Worm (Caenorhabditis elegans): ENCODE data around the gene wdr-37.

wdr-37 gene

ce11 chrIII:5570814-5571443 is 28.9 kb downstream of the wdr-37 start:
- TF ChIP-seq unc-86 (tag; optimal IDR thresholded peaks at IDR 0.05) = no peak
- TF ChIP-seq ceh-19 (GFP tag; optimal IDR thresholded peaks at IDR 0.05) = no peak
- no peak for TF ChIP-seq madf-2 (tag; optimal IDR thresholded peaks at IDR 0.05)
- no peak for TF ChIP-seq C08G9.2 (tag; optimal IDR thresholded peaks at IDR 0.05)
- TF ChIP-seq unc-3 (GFP tag; conservative IDR thresholded peaks at IDR 0.05) = no peak
- no peak for TF ChIP-seq unc-3 (tag; optimal IDR thresholded peaks at IDR 0.05)
- TF ChIP-seq sdc-2 (tag; optimal IDR thresholded peaks at IDR 0.05) = no peak
- TF ChIP-seq K02D7.2 (tag; optimal IDR thresholded peaks at IDR 0.05) = no peak
- no peak for TF ChIP-seq nfya-1 (tag; optimal IDR thresholded peaks at IDR 0.05)
- TF ChIP-seq odd-2 (tag; optimal IDR thresholded peaks at IDR 0.05) = no peak
- no peak for TF ChIP-seq ceh-6 (GFP tag; optimal IDR thresholded peaks at IDR 0.05)

ce11 chrIII:5568679-5569078 is 31.2 kb downstream of the wdr-37 start, which contains the start of gene nspb-12:
Gene nspb-12 (minus strand): TSS chrIII:5568779.
- TF ChIP-seq npax-4 (tag; optimal IDR thresholded peaks at IDR 0.05) (no peak), ttx-3 (tag; optimal IDR thresholded peaks at IDR 0.05) (no peak), syd-9 (tag; optimal IDR thresholded peaks at IDR 0.05) (no peak), fkh-10 (GFP tag; optimal IDR thresholded peaks at IDR 0.05) (no peak), dve-1 (tag; optimal IDR thresholded peaks at IDR 0.05) (no peak), ceh-30 (tag; optimal IDR thresholded peaks at IDR 0.05) (no peak), unc-55 (GFP tag; optimal IDR thresholded peaks at IDR 0.05) (no peak), ztf-16 (tag; optimal IDR thresholded peaks at IDR 0.05) (no peak), zip-5 (tag; optimal IDR thresholded peaks at IDR 0.05) (no peak), nhr-11 (tag; optimal IDR thresholded peaks at IDR 0.05) (no peak)

ce11 chrIII:5568265-5568664 is 31.6 kb downstream of the wdr-37 start:
- TF ChIP-seq C38D4.7 (GFP tag; optimal IDR thresholded peaks at IDR 0.05) = no peak
- TF ChIP-seq ceh-31 (tag; optimal IDR thresholded peaks at IDR 0.05) = no peak
- no peak for TF ChIP-seq ceh-30 (tag; optimal IDR thresholded peaks at IDR 0.05)
- TF ChIP-seq eyg-1 (tag; optimal IDR thresholded peaks at IDR 0.05) = no peak
- no peak for TF ChIP-seq pha-2 (tag; optimal IDR thresholded peaks at IDR 0.05)
- no peak for TF ChIP-seq dve-1 (tag; optimal IDR thresholded peaks at IDR 0.05)
- no peak for TF ChIP-seq K09A11.1 (tag; optimal IDR thresholded peaks at IDR 0.05; ENCODE audit: insufficient read depth)
- no peak for TF ChIP-seq lin-11 (tag; optimal IDR thresholded peaks at IDR 0.05)
- TF ChIP-seq fkh-6 (tag; optimal IDR thresholded peaks at IDR 0.05) = no peak
- TF ChIP-seq ceh-24 (tag; optimal IDR thresholded peaks at IDR 0.05) = no peak
- no peak for TF ChIP-seq ceh-19 (GFP tag; optimal IDR thresholded peaks at IDR 0.05)
- no peak for TF ChIP-seq nhr-11 (tag; optimal IDR thresholded peaks at IDR 0.05)
- no peak for TF ChIP-seq lim-6 (tag; optimal IDR thresholded peaks at IDR 0.05)
- no peak for TF ChIP-seq ceh-14 (tag; optimal IDR thresholded peaks at IDR 0.05)
- no peak for TF ChIP-seq pqm-1 (tag; optimal IDR thresholded peaks at IDR 0.05)
- no peak for TF ChIP-seq odd-2 (tag; optimal IDR thresholded peaks at IDR 0.05)

DNA sequence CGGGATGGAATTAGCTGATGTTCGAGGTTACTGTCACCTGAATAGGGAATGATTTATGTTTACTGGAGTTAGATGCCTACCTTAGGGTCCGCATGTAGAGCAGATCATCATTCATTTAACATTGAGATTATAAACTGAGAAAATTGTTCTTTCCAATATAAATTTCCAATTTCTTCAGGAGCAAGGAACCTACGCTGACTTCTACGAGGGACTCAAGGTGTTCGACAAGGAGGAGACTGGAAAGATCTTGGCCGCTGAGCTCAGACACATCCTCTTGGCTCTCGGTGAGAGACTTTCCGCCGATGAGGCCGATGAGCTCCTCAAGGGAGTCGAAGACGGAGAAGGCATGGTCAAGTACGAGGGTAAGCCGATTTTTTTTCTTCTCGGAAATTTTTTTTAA is 33.4 kb downstream of the wdr-37 start:
- TF ChIP-seq tbx-7 (tag; optimal IDR thresholded peaks at IDR 0.05) (no peak), hlh-13 (GFP tag; optimal IDR thresholded peaks at IDR 0.05) (no peak), pha-4 (tag; optimal IDR thresholded peaks at IDR 0.05) (no peak), pax-1 (tag; optimal IDR thresholded peaks at IDR 0.05) (no peak), ceh-31 (tag; optimal IDR thresholded peaks at IDR 0.05) (no peak), zip-5 (tag; optimal IDR thresholded peaks at IDR 0.05) (no peak), pqm-1 (tag; optimal IDR thresholded peaks at IDR 0.05) (no peak), hlh-15 (tag; optimal IDR thresholded peaks at IDR 0.05) (no peak), ceh-45 (GFP tag; IDR thresholded peaks at IDR 0.05) (no peak), elt-4 (tag; optimal IDR thresholded peaks at IDR 0.05) (no peak)
